Worm (Caenorhabditis elegans): ENCODE results near the gene R08C7.8.

ce11 chrIV:4411948-4412335 is 22.4 kb downstream of the R08C7.8 start:
- TF ChIP-seq fkh-4 (tag; optimal IDR thresholded peaks at IDR 0.05; ENCODE audit: borderline replicate concordance), result no peak
- TF ChIP-seq mdl-1 (tag; optimal IDR thresholded peaks at IDR 0.05), result no peak
- no peak for TF ChIP-seq lin-13 (GFP tag; optimal IDR thresholded peaks at IDR 0.05)
- TF ChIP-seq nhr-77 (tag; optimal IDR thresholded peaks at IDR 0.05), result no peak
- TF ChIP-seq ceh-82 (tag; optimal IDR thresholded peaks at IDR 0.05), result no peak

Measured in whole organism, L1 larva.